Fruit fly (Drosophila melanogaster) whole organism, embryonic: ENCODE results near the gene CG13385.

ENCODE experiments used
- Bteb2 ChIP-seq: fragments of 200-800 bp; sonication (Bioruptor generic); optimal IDR thresholded peaks from 2 replicates; lab custom pipeline; 2016; ENCODE audit warnings: missing biosample characterization, missing genetic modification characterization
- CG10462 ChIP-seq: fragments of 200-800 bp; sonication (Bioruptor generic); optimal IDR thresholded peaks from 2 replicates; lab custom pipeline; 2016; ENCODE audit warnings: missing biosample characterization, missing genetic modification characterization
- CG10565 ChIP-seq: fragments of 200-800 bp; sonication (Bioruptor generic); optimal IDR thresholded peaks from 3 replicates; lab custom pipeline; 2016; ENCODE audit warnings: missing biosample characterization, mild to moderate bottlenecking, missing genetic modification characterization
- CG10979 ChIP-seq: fragments of 200-800 bp; sonication (Bioruptor generic); optimal IDR thresholded peaks from 2 replicates; lab custom pipeline; 2018; ENCODE audit warnings: missing biosample characterization, mild to moderate bottlenecking, missing genetic modification characterization, moderate library complexity
- CG11560 ChIP-seq: fragments of 200-800 bp; sonication (Bioruptor generic); IDR thresholded peaks from 3 replicates; pipeline ENCODE4 v1.3.6; 2022; ENCODE audit warnings: missing biosample characterization, missing genetic modification characterization
- CG15073 ChIP-seq: fragments of 200-800 bp; sonication (Bioruptor generic); optimal IDR thresholded peaks from 2 replicates; lab custom pipeline; 2016; ENCODE audit warnings: missing biosample characterization, missing genetic modification characterization
- CG2116 ChIP-seq: fragments of 200-800 bp; sonication (Bioruptor generic); optimal IDR thresholded peaks from 3 replicates; lab custom pipeline; 2018; ENCODE audit warnings: missing biosample characterization, mild to moderate bottlenecking, missing genetic modification characterization
- CG2120 ChIP-seq: fragments of 200-800 bp; sonication (Bioruptor generic); optimal IDR thresholded peaks from 3 replicates; lab custom pipeline; 2016; ENCODE audit warnings: missing biosample characterization, missing genetic modification characterization
- CG2199 ChIP-seq: fragments of 200-800 bp; sonication (Bioruptor generic); IDR thresholded peaks from 3 replicates; pipeline ENCODE4 v1.3.6; 2022; ENCODE audit warnings: missing biosample characterization, missing genetic modification characterization
- CG30403 ChIP-seq: fragments of 200-800 bp; sonication (Bioruptor generic); optimal IDR thresholded peaks from 3 replicates; lab custom pipeline; 2016; ENCODE audit warnings: missing biosample characterization, missing genetic modification characterization
- CG34224 ChIP-seq: fragments of 200-800 bp; sonication (Bioruptor generic); IDR thresholded peaks from 3 replicates; pipeline ENCODE4 v1.3.6; 2022; ENCODE audit warnings: missing biosample characterization, missing genetic modification characterization; ENCODE audit not compliant: partially characterized antibody
- CG3995 ChIP-seq: fragments of 200-800 bp; sonication (Bioruptor generic); optimal IDR thresholded peaks from 3 replicates; lab custom pipeline; 2016; ENCODE audit warnings: missing biosample characterization, missing genetic modification characterization
- CG5953 ChIP-seq: fragments of 200-800 bp; sonication (Bioruptor generic); IDR thresholded peaks from 2 replicates; pipeline ENCODE4 v1.3.6; 2022; ENCODE audit warnings: missing biosample characterization, missing genetic modification characterization
- CG6791 ChIP-seq: fragments of 200-800 bp; sonication (Bioruptor generic); IDR thresholded peaks from 3 replicates; pipeline ENCODE4 v1.3.6; 2022; ENCODE audit warnings: missing biosample characterization, missing genetic modification characterization; ENCODE audit not compliant: partially characterized antibody
- CG9727 ChIP-seq: fragments of 200-800 bp; sonication (Bioruptor generic); optimal IDR thresholded peaks from 3 replicates; lab custom pipeline; 2017; ENCODE audit warnings: missing biosample characterization, mild to moderate bottlenecking, missing genetic modification characterization
- CG9932 ChIP-seq: fragments of 200-800 bp; sonication (Bioruptor generic); IDR thresholded peaks from 2 replicates; pipeline ENCODE4 v1.3.6; 2022; ENCODE audit warnings: missing biosample characterization, missing genetic modification characterization
- Camta ChIP-seq: fragments of 200-800 bp; sonication (Bioruptor generic); optimal IDR thresholded peaks from 2 replicates; lab custom pipeline; 2016; ENCODE audit warnings: missing biosample characterization, missing genetic modification characterization
- CkIIα-i1 ChIP-seq: fragments of 200-800 bp; sonication (Bioruptor generic); IDR thresholded peaks from 2 replicates; pipeline ENCODE4 v1.3.6; 2022; ENCODE audit warnings: missing biosample characterization, missing genetic modification characterization
- Deaf1 ChIP-seq: fragments of 200-800 bp; optimal IDR thresholded peaks from 3 replicates; lab custom pipeline; 2019; ENCODE audit warnings: missing biosample characterization, mild to moderate bottlenecking, missing genetic modification characterization, moderate library complexity
- Dek ChIP-seq: fragments of 200-800 bp; sonication (Bioruptor generic); optimal IDR thresholded peaks from 3 replicates; lab custom pipeline; 2019; ENCODE audit warnings: missing biosample characterization, mild to moderate bottlenecking, missing genetic modification characterization, moderate library complexity
- Dref ChIP-seq: fragments of 200-800 bp; sonication (Bioruptor generic); IDR thresholded peaks from 2 replicates; pipeline ENCODE4 v1.3.6; 2022; ENCODE audit warnings: missing biosample characterization, missing genetic modification characterization
- Ets65A ChIP-seq: fragments of 200-800 bp; sonication (Bioruptor generic); peaks from one replicate; lab custom pipeline; 2016; ENCODE audit warnings: missing biosample characterization, missing genetic modification characterization
- HmgD ChIP-seq: fragments of 200-800 bp; sonication (Bioruptor generic); optimal IDR thresholded peaks from 3 replicates; lab custom pipeline; 2016; ENCODE audit warnings: missing biosample characterization, missing genetic modification characterization
- Hr51 ChIP-seq, 2 experiments: fragments of 200-800 bp; sonication (Bioruptor generic); optimal IDR thresholded peaks; 2 replicates in 1 of 2; 3 replicates in 1 of 2; lab custom pipeline; 2016 to 2018; ENCODE audit warnings: missing biosample characterization in 2 of 2, missing genetic modification characterization in 2 of 2, mild to moderate bottlenecking in 1 of 2, moderate library complexity in 1 of 2
- MBD-R2 ChIP-seq: fragments of 200-800 bp; sonication (Bioruptor generic); IDR thresholded peaks from 2 replicates; pipeline ENCODE4 v1.3.6; 2022; ENCODE audit warnings: missing biosample characterization, missing genetic modification characterization
- MESR4 ChIP-seq: fragments of 200-800 bp; sonication (Bioruptor generic); optimal IDR thresholded peaks from 2 replicates; lab custom pipeline; 2018; ENCODE audit warnings: missing biosample characterization, mild to moderate bottlenecking, missing genetic modification characterization, moderate library complexity
- Mad ChIP-seq: fragments of 200-800 bp; sonication (Bioruptor generic); optimal IDR thresholded peaks from 2 replicates; lab custom pipeline; 2016; ENCODE audit warnings: missing biosample characterization, missing genetic modification characterization
- NFAT ChIP-seq: fragments of 200-800 bp; sonication (Bioruptor generic); IDR thresholded peaks from 2 replicates; pipeline ENCODE4 v1.3.6; 2022; ENCODE audit warnings: missing biosample characterization, missing genetic modification characterization
- Ptx1 ChIP-seq: fragments of 200-800 bp; sonication (Bioruptor generic); IDR thresholded peaks from 2 replicates; pipeline ENCODE4 v1.3.6; 2022; ENCODE audit warnings: missing biosample characterization, missing genetic modification characterization
- Vsx1 ChIP-seq: fragments of 200-800 bp; sonication (Bioruptor generic); optimal IDR thresholded peaks from 2 replicates; lab custom pipeline; 2017; ENCODE audit warnings: missing biosample characterization, mild to moderate bottlenecking, missing genetic modification characterization, missing genetic modification reagents
- ab ChIP-seq: fragments of 200-800 bp; sonication (Bioruptor generic); optimal IDR thresholded peaks from 2 replicates; lab custom pipeline; 2016; ENCODE audit warnings: missing biosample characterization, missing genetic modification characterization
- az2 ChIP-seq: fragments of 200-800 bp; sonication (Bioruptor generic); optimal IDR thresholded peaks from 3 replicates; lab custom pipeline; 2016; ENCODE audit warnings: missing biosample characterization, missing genetic modification characterization
- chif ChIP-seq, 2 experiments: fragments of 200-800 bp; sonication (Bioruptor generic); optimal IDR thresholded peaks; 3 replicates each; lab custom pipeline; 2016; ENCODE audit warnings: missing biosample characterization in 2 of 2, missing genetic modification characterization in 2 of 2
- chinmo ChIP-seq: fragments of 200-800 bp; sonication (Bioruptor generic); IDR thresholded peaks from 4 replicates; pipeline ENCODE4 v1.3.6; 2022; ENCODE audit warnings: missing biosample characterization, missing genetic modification characterization; ENCODE audit not compliant: partially characterized antibody
- da ChIP-seq: fragments of 200-800 bp; sonication (Bioruptor generic); optimal IDR thresholded peaks from 2 replicates; lab custom pipeline; 2016; ENCODE audit warnings: missing biosample characterization, missing genetic modification characterization
- dysf ChIP-seq: fragments of 200-800 bp; sonication (Bioruptor generic); IDR thresholded peaks from 3 replicates; pipeline ENCODE4 v1.3.6; 2022; ENCODE audit warnings: missing biosample characterization, missing genetic modification characterization
- fd96Cb ChIP-seq: fragments of 200-800 bp; sonication (Bioruptor generic); optimal IDR thresholded peaks from 2 replicates; lab custom pipeline; 2018; ENCODE audit warnings: missing biosample characterization, mild to moderate bottlenecking, missing genetic modification characterization, moderate library complexity
- fru ChIP-seq: fragments of >200 bp; optimal IDR thresholded peaks from 2 replicates; lab custom pipeline; 2017
- kah ChIP-seq: fragments of 200-800 bp; sonication (Bioruptor generic); optimal IDR thresholded peaks from 2 replicates; lab custom pipeline; 2018; ENCODE audit warnings: missing biosample characterization, mild to moderate bottlenecking, missing genetic modification characterization
- kay ChIP-seq: fragments of 200-800 bp; sonication (Bioruptor generic); optimal IDR thresholded peaks from 2 replicates; lab custom pipeline; 2016; ENCODE audit warnings: missing biosample characterization, missing genetic modification characterization
- knrl ChIP-seq: fragments of 200-800 bp; sonication (Bioruptor generic); IDR thresholded peaks from 3 replicates; pipeline ENCODE4 v1.3.6; 2022; ENCODE audit warnings: missing biosample characterization, missing genetic modification characterization; ENCODE audit not compliant: partially characterized antibody
- lilli ChIP-seq: fragments of 200-800 bp; sonication (Bioruptor generic); optimal IDR thresholded peaks from 3 replicates; lab custom pipeline; 2016; ENCODE audit warnings: missing biosample characterization, missing genetic modification characterization
- nau ChIP-seq: fragments of 200-800 bp; sonication (Bioruptor generic); optimal IDR thresholded peaks from 3 replicates; lab custom pipeline; 2017; ENCODE audit warnings: missing biosample characterization, mild to moderate bottlenecking, missing genetic modification characterization, missing genetic modification reagents
- row ChIP-seq: fragments of 200-800 bp; sonication (Bioruptor generic); IDR thresholded peaks from 3 replicates; pipeline ENCODE4 v1.3.6; 2022; ENCODE audit warnings: missing biosample characterization, missing genetic modification characterization
- run ChIP-seq: fragments of 200-800 bp; sonication (Bioruptor generic); optimal IDR thresholded peaks from 3 replicates; lab custom pipeline; 2018; ENCODE audit warnings: missing biosample characterization, mild to moderate bottlenecking, missing genetic modification characterization
- sc ChIP-seq, 3 experiments: fragments of >200 bp in 2 of 3; fragments of 200-800 bp in 1 of 3; sonication (Bioruptor generic) in 1 of 3; optimal IDR thresholded peaks; 2 replicates in 2 of 3; 3 replicates in 1 of 3; lab custom pipeline; 2017; ENCODE audit warnings: mild to moderate bottlenecking in 1 of 3, missing biosample characterization in 1 of 3, missing genetic modification characterization in 1 of 3, missing genetic modification reagents in 1 of 3
- slp2 ChIP-seq: fragments of 200-800 bp; sonication (Bioruptor generic); optimal IDR thresholded peaks from 2 replicates; lab custom pipeline; 2016; ENCODE audit warnings: missing biosample characterization, missing genetic modification characterization
- sr ChIP-seq: fragments of 200-800 bp; sonication (Bioruptor generic); IDR thresholded peaks from 3 replicates; pipeline ENCODE4 v1.3.6; 2022; ENCODE audit warnings: missing biosample characterization, missing genetic modification characterization
- sug ChIP-seq: fragments of 200-800 bp; optimal IDR thresholded peaks from 2 replicates; lab custom pipeline; 2019; ENCODE audit warnings: missing biosample characterization, mild to moderate bottlenecking, missing genetic modification characterization, moderate library complexity
- tx ChIP-seq: fragments of 200-800 bp; sonication (Bioruptor generic); optimal IDR thresholded peaks from 2 replicates; lab custom pipeline; 2016; ENCODE audit warnings: missing biosample characterization, missing genetic modification characterization
- vnd ChIP-seq: fragments of 200-800 bp; sonication (Bioruptor generic); IDR thresholded peaks from 3 replicates; pipeline ENCODE4 v1.3.6; 2022; ENCODE audit warnings: missing biosample characterization, missing genetic modification characterization; ENCODE audit not compliant: partially characterized antibody

The CG13385 gene

dm6 chr2L:8376717-8377116 lies 19.7 kb upstream of the CG13385 start, which contains the start of the genes CG13390 and CG17294 (continued):
- TF ChIP-seq row: peak; percentile 100
- peak; percentile 95 for TF ChIP-seq CG11560 (tag; lab: Robert Waterston, UW)
- TF ChIP-seq MESR4 (GFP tag; lab: Kevin White, UChicago): peak; percentile 82
- TF ChIP-seq Bteb2: peak; percentile 98
- TF ChIP-seq ab (GFP tag; lab: Kevin White, UChicago): peak; percentile 76
- peak; percentile 100 for TF ChIP-seq Dek
- peak; percentile 99 for TF ChIP-seq CG5953 (GFP tag; lab: Robert Waterston, UW)
- peak; percentile 99 for TF ChIP-seq CG30403 (GFP tag; lab: Kevin White, UChicago)
- TF ChIP-seq Ets65A: peak; percentile 97
- peak; percentile 98 for TF ChIP-seq CkIIα-i1 (GFP tag; lab: Robert Waterston, UW)
- TF ChIP-seq vnd (GFP tag; lab: Robert Waterston, UW): peak; percentile 63
- peak; percentile 99 for TF ChIP-seq CG2120
- peak; percentile 99 for TF ChIP-seq sug (tag; lab: Kevin White, UChicago)
- peak; percentile 98 for TF ChIP-seq sr (GFP tag; lab: Robert Waterston, UW)
- peak; percentile 93 for TF ChIP-seq CG10565 (GFP tag; lab: Kevin White, UChicago)
- peak; percentile 100 for TF ChIP-seq CG9932
- TF ChIP-seq CG6791: peak; percentile 64
- peak; percentile 98 for TF ChIP-seq Vsx1 (GFP tag; lab: Kevin White, UChicago)
- TF ChIP-seq MBD-R2 (GFP tag; lab: Robert Waterston, UW): peak; percentile 100
- peak; percentile 100 for TF ChIP-seq fd96Cb (tag; lab: Kevin White, UChicago)
- peak; percentile 99 for TF ChIP-seq CG10979 (tag; lab: Kevin White, UChicago)
- TF ChIP-seq tx (GFP tag; lab: Kevin White, UChicago): peak; percentile 89
- TF ChIP-seq knrl: peak; percentile 76
- TF ChIP-seq CG10462: peak; percentile 99
- TF ChIP-seq CG15073 (GFP tag; lab: Kevin White, UChicago): peak; percentile 90
- TF ChIP-seq chif (GFP tag; optimal IDR thresholded peaks at IDR 0.05; lab: Kevin White, UChicago): peak; percentile 87 to 95
- TF ChIP-seq sc (optimal IDR thresholded peaks at IDR 0.05; lab: Kevin White, UChicago): no peak
- TF ChIP-seq sc (GFP tag; optimal IDR thresholded peaks at IDR 0.05; lab: Kevin White, UChicago): peak; percentile 99
- peak; percentile 96 to 100 for TF ChIP-seq Hr51 (GFP tag; optimal IDR thresholded peaks at IDR 0.05; lab: Kevin White, UChicago)
- TF ChIP-seq CG9727 (GFP tag; lab: Kevin White, UChicago): peak; percentile 99
- peak; percentile 88 for TF ChIP-seq slp2
- TF ChIP-seq kay (GFP tag; lab: Kevin White, UChicago): peak; percentile 99
- peak; percentile 99 for TF ChIP-seq nau (GFP tag; lab: Kevin White, UChicago)
- peak; percentile 65 for TF ChIP-seq Dref (GFP tag; lab: Robert Waterston, UW)
- peak; percentile 10 for TF ChIP-seq HmgD (GFP tag; lab: Kevin White, UChicago)
- peak; percentile 99 for TF ChIP-seq CG2199 (GFP tag; lab: Robert Waterston, UW)
- peak; percentile 99 for TF ChIP-seq run (tag; lab: Kevin White, UChicago)
- TF ChIP-seq NFAT (GFP tag; lab: Robert Waterston, UW): peak; percentile 100
- TF ChIP-seq dysf (GFP tag; lab: Robert Waterston, UW): peak; percentile 100
- TF ChIP-seq CG3995 (GFP tag; lab: Kevin White, UChicago): peak; percentile 90
- TF ChIP-seq Ptx1: peak; percentile 100
- peak; percentile 92 for TF ChIP-seq Deaf1 (tag; lab: Kevin White, UChicago)
- peak; percentile 99 for TF ChIP-seq lilli (GFP tag; lab: Kevin White, UChicago)
- TF ChIP-seq chinmo (GFP tag; lab: Robert Waterston, UW): peak; percentile 57; the same call in 1 of the 4 replicates
- peak; percentile 92 for TF ChIP-seq CG2116 (GFP tag; lab: Kevin White, UChicago)
- peak; percentile 92 for TF ChIP-seq CG34224 (GFP tag; lab: Robert Waterston, UW)
- peak; percentile 92 for TF ChIP-seq da (GFP tag; lab: Kevin White, UChicago)
- peak; percentile 96 for TF ChIP-seq Mad (GFP tag; lab: Kevin White, UChicago)
- TF ChIP-seq Camta (GFP tag; lab: Kevin White, UChicago): peak; percentile 96
- TF ChIP-seq fru: no peak
- TF ChIP-seq kah (GFP tag; lab: Kevin White, UChicago): peak; percentile 99
- TF ChIP-seq az2 (GFP tag; lab: Kevin White, UChicago): peak; percentile 99
